Fruit fly (Drosophila melanogaster): Measurements from ENCODE around the gene CG43925.

DNA sequence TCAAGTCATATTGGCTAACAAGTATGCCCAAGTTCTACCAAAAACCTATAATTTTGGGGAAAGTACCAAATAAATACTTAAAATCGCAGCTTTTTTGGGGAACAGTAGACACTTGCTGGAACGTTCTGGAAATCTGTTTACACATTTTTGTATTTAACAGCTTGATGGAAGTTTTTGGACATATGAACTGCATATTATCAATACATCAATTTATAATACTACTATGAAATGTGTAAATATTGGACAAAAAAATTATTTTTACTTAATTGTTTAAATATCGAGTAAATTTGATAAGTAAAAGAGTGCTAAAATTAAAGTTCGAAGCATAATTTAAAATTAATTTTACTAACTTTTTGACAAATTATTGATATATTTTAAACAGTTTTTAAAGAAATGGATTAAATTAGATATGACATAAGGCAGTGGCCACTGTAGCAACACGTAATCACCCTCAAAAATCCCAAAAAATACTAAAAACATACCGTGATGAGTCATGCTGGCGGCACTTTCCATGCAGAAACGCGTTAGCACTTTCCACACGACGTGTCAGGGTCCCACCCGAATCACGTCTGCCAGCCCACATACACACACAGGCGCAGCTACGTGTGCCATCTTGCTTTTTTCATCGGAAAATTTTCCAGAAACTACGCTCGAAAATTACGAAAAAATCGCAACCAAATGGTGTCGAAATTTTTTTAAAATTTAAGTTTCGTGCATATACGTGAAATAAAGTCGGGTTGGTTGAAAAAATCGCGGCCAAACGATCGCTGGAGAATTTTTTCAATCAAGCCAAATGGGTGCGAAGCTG, 11.0 kb upstream of the CG43925 start, which contains the start of gene Sirt1:
- no peak for TF ChIP-seq CG5204 (GFP tag; optimal IDR thresholded peaks at IDR 0.05)
- TF ChIP-seq Hr96 (GFP tag; optimal IDR thresholded peaks at IDR 0.05) = no peak
- TF ChIP-seq Clk (GFP tag; optimal IDR thresholded peaks at IDR 0.05) = no peak
- no peak for TF ChIP-seq tj (GFP tag; optimal IDR thresholded peaks at IDR 0.05)
- TF ChIP-seq CG12768 (GFP tag; optimal IDR thresholded peaks at IDR 0.05) = peak; percentile 78

Measured in whole organism, adult.